Fruit fly (Drosophila melanogaster) whole organism, adult: ENCODE results near the gene CG4570.

Source experiments
- CG11617 ChIP-seq: fragments of 200-800 bp; sonication (Bioruptor generic); optimal IDR thresholded peaks from 2 replicates; lab custom pipeline; 2017; ENCODE audit warnings: mild to moderate bottlenecking, missing biosample characterization, missing genetic modification reagents, missing genetic modification characterization
- CG12768 ChIP-seq: fragments of 200-800 bp; sonication (Bioruptor generic); optimal IDR thresholded peaks from 2 replicates; lab custom pipeline; 2017; ENCODE audit warnings: missing biosample characterization, missing genetic modification characterization, mild to moderate bottlenecking, moderate library complexity, missing genetic modification reagents
- CG14711 ChIP-seq: fragments of 200-800 bp; sonication (Bioruptor generic); optimal IDR thresholded peaks from 2 replicates; lab custom pipeline; 2018; ENCODE audit warnings: missing biosample characterization, mild to moderate bottlenecking, missing genetic modification characterization, moderate library complexity
- CG5204 ChIP-seq: fragments of 200-800 bp; sonication (Bioruptor generic); optimal IDR thresholded peaks from 2 replicates; lab custom pipeline; 2016; ENCODE audit warnings: missing biosample characterization, missing genetic modification characterization
- CG7045 ChIP-seq: fragments of 200-800 bp; sonication (Bioruptor generic); optimal IDR thresholded peaks from 2 replicates; lab custom pipeline; 2017; ENCODE audit warnings: missing biosample characterization, mild to moderate bottlenecking, missing genetic modification characterization
- Clk ChIP-seq: fragments of 200-800 bp; sonication (Bioruptor generic); optimal IDR thresholded peaks from 2 replicates; lab custom pipeline; 2017; ENCODE audit warnings: missing biosample characterization, missing genetic modification characterization
- cic ChIP-seq: fragments of 200-800 bp; sonication (Bioruptor generic); optimal IDR thresholded peaks from 2 replicates; lab custom pipeline; 2017; ENCODE audit warnings: missing biosample characterization, mild to moderate bottlenecking, missing genetic modification characterization, moderate library complexity

DNA sequence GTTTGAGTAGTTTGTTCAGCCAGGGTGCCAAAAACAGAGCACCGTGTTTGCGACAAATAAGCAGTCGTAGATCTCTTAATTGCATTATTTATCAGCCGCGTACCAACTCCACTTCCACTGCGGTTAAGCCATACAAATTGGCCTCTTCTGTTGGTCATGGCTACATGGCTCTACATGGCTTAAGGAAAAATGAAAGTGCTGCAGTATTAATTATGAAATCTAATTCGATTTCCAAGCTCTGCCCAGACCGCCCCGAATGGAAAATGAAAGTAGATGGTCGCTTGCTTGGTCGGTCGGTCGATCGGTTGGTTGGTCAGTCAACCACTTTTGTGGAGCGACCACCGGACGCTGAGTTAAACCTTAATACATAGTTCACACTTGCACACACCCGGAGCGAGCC, 19.7 kb upstream of the CG4570 start:
- TF ChIP-seq CG14711 (tag; lab: Kevin White, UChicago) (no peak), Clk (no peak), CG7045 (GFP tag; lab: Kevin White, UChicago) (no peak), CG11617 (GFP tag; lab: Kevin White, UChicago) (no peak), cic (GFP tag; lab: Kevin White, UChicago) (no peak), CG5204 (GFP tag; lab: Kevin White, UChicago) (no peak), CG12768 (GFP tag; lab: Kevin White, UChicago) (no peak)
